Worm (Caenorhabditis elegans): ENCODE data around the gene cest-31.

- TF ChIP-seq sptf-2 (GFP tag; optimal IDR thresholded peaks at IDR 0.05) (no peak), attf-3 (GFP tag; conservative IDR thresholded peaks at IDR 0.05) (no peak), ets-4 (GFP tag; optimal IDR thresholded peaks at IDR 0.05) (no peak), rcor-1 (GFP tag; IDR thresholded peaks at IDR 0.05) (no peak), let-526 (GFP tag; IDR thresholded peaks at IDR 0.05) (no peak)
These were observed 47.8 kb upstream of the cest-31 start, which contains the start of gene ppt-1 for ce11 chrV:6626244-6626643.
